Fruit fly (Drosophila melanogaster) whole organism, embryonic: ENCODE measurements around the gene Dlip1.
A peak's percentile ranks its signal among the peaks of the same experiment; 100 is the strongest.

Experiments
- B-H2 ChIP-seq: fragments of 200-800 bp; sonication (Bioruptor generic); optimal IDR thresholded peaks from 2 replicates; lab custom pipeline; 2018; ENCODE audit warnings: missing biosample characterization, mild to moderate bottlenecking, missing genetic modification characterization
- CG10267 ChIP-seq: fragments of 200-800 bp; sonication (Bioruptor generic); optimal IDR thresholded peaks from 2 replicates; lab custom pipeline; 2018; ENCODE audit warnings: missing biosample characterization, mild to moderate bottlenecking, missing genetic modification characterization, moderate library complexity
- CG10431 ChIP-seq: fragments of 200-800 bp; sonication (Bioruptor generic); optimal IDR thresholded peaks from 3 replicates; lab custom pipeline; 2018; ENCODE audit warnings: missing biosample characterization, mild to moderate bottlenecking, missing genetic modification characterization
- CG10959 ChIP-seq: fragments of 200-800 bp; sonication (Bioruptor generic); IDR thresholded peaks from 2 replicates; pipeline ENCODE4 v1.3.6; 2022; ENCODE audit warnings: missing biosample characterization, missing genetic modification characterization
- CG11456 ChIP-seq: fragments of 200-800 bp; sonication (Bioruptor generic); IDR thresholded peaks from 3 replicates; pipeline ENCODE4 v1.3.6; 2022; ENCODE audit warnings: missing biosample characterization, missing genetic modification characterization
- CG12071 ChIP-seq: fragments of 200-800 bp; sonication (Bioruptor generic); optimal IDR thresholded peaks from 3 replicates; lab custom pipeline; 2018; ENCODE audit warnings: missing biosample characterization, mild to moderate bottlenecking, missing genetic modification characterization
- CG12769 ChIP-seq: fragments of 200-800 bp; sonication (Bioruptor generic); optimal IDR thresholded peaks from 2 replicates; lab custom pipeline; 2019; ENCODE audit warnings: missing biosample characterization, mild to moderate bottlenecking, missing genetic modification characterization, moderate library complexity
- CG14441 ChIP-seq: fragments of 200-800 bp; sonication (Bioruptor generic); IDR thresholded peaks from 2 replicates; pipeline ENCODE4 v1.3.6; 2022; ENCODE audit warnings: missing biosample characterization, missing genetic modification characterization
- CG14667 ChIP-seq: fragments of 200-800 bp; sonication (Bioruptor generic); IDR thresholded peaks from 2 replicates; pipeline ENCODE4 v1.3.6; 2022; ENCODE audit warnings: missing biosample characterization, missing genetic modification characterization
- CG1529 ChIP-seq: fragments of 200-800 bp; sonication (Bioruptor generic); optimal IDR thresholded peaks from 3 replicates; lab custom pipeline; 2018; ENCODE audit warnings: missing biosample characterization, missing genetic modification characterization
- CG15514 ChIP-seq: fragments of 200-800 bp; sonication (Bioruptor generic); optimal IDR thresholded peaks from 3 replicates; lab custom pipeline; 2017; ENCODE audit warnings: missing biosample characterization, missing genetic modification characterization, mild to moderate bottlenecking, moderate library complexity, missing genetic modification reagents
- CG18011 ChIP-seq: fragments of 200-800 bp; sonication (Bioruptor generic); optimal IDR thresholded peaks from 2 replicates; lab custom pipeline; 2017; ENCODE audit warnings: missing biosample characterization, missing genetic modification characterization, mild to moderate bottlenecking, moderate library complexity, missing genotype
- CG18476 ChIP-seq: fragments of 200-800 bp; sonication (Bioruptor generic); optimal IDR thresholded peaks from 2 replicates; lab custom pipeline; 2016; ENCODE audit warnings: missing biosample characterization, mild to moderate bottlenecking, missing genetic modification characterization
- CG31365 ChIP-seq: fragments of 200-800 bp; sonication (Bioruptor generic); optimal IDR thresholded peaks from 2 replicates; lab custom pipeline; 2018; ENCODE audit warnings: missing biosample characterization, mild to moderate bottlenecking, missing genetic modification characterization
- CG31441 ChIP-seq: fragments of 200-800 bp; sonication (Bioruptor generic); IDR thresholded peaks from 2 replicates; pipeline ENCODE4 v1.3.6; 2022; ENCODE audit warnings: missing biosample characterization, missing genetic modification characterization
- CG33557 ChIP-seq: fragments of 200-800 bp; sonication (Bioruptor generic); optimal IDR thresholded peaks from 2 replicates; lab custom pipeline; 2019; ENCODE audit warnings: missing biosample characterization, mild to moderate bottlenecking, missing genetic modification characterization, moderate library complexity
- CG4328 ChIP-seq: fragments of 200-800 bp; sonication (Bioruptor generic); optimal IDR thresholded peaks from 3 replicates; lab custom pipeline; 2017; ENCODE audit warnings: missing biosample characterization, missing genetic modification reagents, missing genetic modification characterization
- CG6272 ChIP-seq: fragments of 200-800 bp; sonication (Bioruptor generic); IDR thresholded peaks from 2 replicates; pipeline ENCODE4 v1.3.6; 2022; ENCODE audit warnings: missing biosample characterization, missing genetic modification characterization
- CG6683 ChIP-seq: fragments of 200-800 bp; sonication (Bioruptor generic); optimal IDR thresholded peaks from 2 replicates; lab custom pipeline; 2017; ENCODE audit warnings: missing biosample characterization, mild to moderate bottlenecking, missing genetic modification characterization, missing genetic modification reagents
- CG6813 ChIP-seq: fragments of 200-800 bp; sonication (Bioruptor generic); optimal IDR thresholded peaks from 2 replicates; lab custom pipeline; 2017; ENCODE audit warnings: missing biosample characterization, missing genetic modification characterization, mild to moderate bottlenecking, moderate library complexity, missing genetic modification reagents
- CG7372 ChIP-seq: fragments of 200-800 bp; sonication (Bioruptor generic); IDR thresholded peaks from 2 replicates; pipeline ENCODE4 v1.3.6; 2022; ENCODE audit warnings: missing biosample characterization, missing genetic modification characterization
- CG7745 ChIP-seq: fragments of 200-800 bp; sonication (Bioruptor generic); optimal IDR thresholded peaks from 2 replicates; lab custom pipeline; 2018; ENCODE audit warnings: missing biosample characterization, mild to moderate bottlenecking, missing genetic modification characterization, moderate library complexity
- E2f2 ChIP-seq: fragments of 200-800 bp; sonication (Bioruptor generic); IDR thresholded peaks from 2 replicates; pipeline ENCODE4 v1.3.6; 2022; ENCODE audit warnings: missing biosample characterization, missing genetic modification characterization
- Ets65A ChIP-seq: fragments of 200-800 bp; sonication (Bioruptor generic); peaks from one replicate; lab custom pipeline; 2016; ENCODE audit warnings: missing biosample characterization, missing genetic modification characterization
- Fer2 ChIP-seq: fragments of 200-800 bp; sonication (Bioruptor generic); optimal IDR thresholded peaks from 2 replicates; lab custom pipeline; 2018; ENCODE audit warnings: missing biosample characterization, mild to moderate bottlenecking, missing genetic modification characterization, moderate library complexity
- H15 ChIP-seq: fragments of 200-800 bp; sonication (Bioruptor generic); IDR thresholded peaks from 3 replicates; pipeline ENCODE4 v1.3.6; 2022; ENCODE audit warnings: missing biosample characterization, missing genetic modification characterization
- HLH4C ChIP-seq: fragments of 200-800 bp; sonication (Bioruptor generic); IDR thresholded peaks from 3 replicates; pipeline ENCODE4 v1.3.6; 2022; ENCODE audit warnings: missing biosample characterization, missing genetic modification characterization; ENCODE audit not compliant: partially characterized antibody
- Neu2 ChIP-seq: fragments of 200-800 bp; sonication (Bioruptor generic); optimal IDR thresholded peaks from 3 replicates; lab custom pipeline; 2016; ENCODE audit warnings: missing biosample characterization, missing genetic modification characterization, borderline replicate concordance
- Nf-YA ChIP-seq: fragments of 200-800 bp; sonication (Bioruptor generic); IDR thresholded peaks from 2 replicates; pipeline ENCODE4 v1.3.6; 2022; ENCODE audit warnings: missing biosample characterization, missing genetic modification characterization
- Spps ChIP-seq: fragments of 200-800 bp; sonication (Bioruptor generic); optimal IDR thresholded peaks from 2 replicates; lab custom pipeline; 2018; ENCODE audit warnings: missing biosample characterization, mild to moderate bottlenecking, missing genetic modification characterization
- Sry-β ChIP-seq: fragments of 200-800 bp; sonication (Bioruptor generic); optimal IDR thresholded peaks from 2 replicates; lab custom pipeline; 2018; ENCODE audit warnings: missing biosample characterization, mild to moderate bottlenecking, missing genetic modification characterization, moderate library complexity
- aop ChIP-seq: fragments of 200-800 bp; sonication (Bioruptor generic); IDR thresholded peaks from 2 replicates; pipeline ENCODE4 v1.3.6; 2022; ENCODE audit warnings: missing biosample characterization, missing genetic modification characterization
- ap ChIP-seq: fragments of 200-800 bp; sonication (Bioruptor generic); IDR thresholded peaks from 2 replicates; pipeline ENCODE4 v1.3.6; 2022; ENCODE audit warnings: missing biosample characterization, missing genetic modification characterization
- chm ChIP-seq: fragments of 200-800 bp; sonication (Bioruptor generic); IDR thresholded peaks from 2 replicates; pipeline ENCODE4 v1.3.6; 2022; ENCODE audit warnings: missing biosample characterization, missing genetic modification characterization
- dimm ChIP-seq: fragments of 200-800 bp; sonication (Bioruptor generic); IDR thresholded peaks from 2 replicates; pipeline ENCODE4 v1.3.6; 2022; ENCODE audit warnings: missing biosample characterization, missing genetic modification characterization
- exex ChIP-seq: fragments of 200-800 bp; sonication (Bioruptor generic); optimal IDR thresholded peaks from 4 replicates; lab custom pipeline; 2018; ENCODE audit warnings: missing biosample characterization, mild to moderate bottlenecking, missing genetic modification characterization, moderate library complexity
- fd64A ChIP-seq: fragments of 200-800 bp; sonication (Bioruptor generic); optimal IDR thresholded peaks from 3 replicates; lab custom pipeline; 2018; ENCODE audit warnings: missing biosample characterization, mild to moderate bottlenecking, missing genetic modification characterization
- gfzf ChIP-seq: fragments of 200-800 bp; sonication (Bioruptor generic); optimal IDR thresholded peaks from 2 replicates; lab custom pipeline; 2016; ENCODE audit warnings: missing biosample characterization, mild to moderate bottlenecking, missing genetic modification characterization, moderate library complexity
- gro ChIP-seq: fragments of 200-800 bp; sonication (Bioruptor generic); optimal IDR thresholded peaks from 2 replicates; lab custom pipeline; 2016; ENCODE audit warnings: missing biosample characterization, missing genetic modification characterization
- her ChIP-seq: fragments of 200-800 bp; sonication (Bioruptor generic); optimal IDR thresholded peaks from 2 replicates; lab custom pipeline; 2016; ENCODE audit warnings: missing biosample characterization, missing genetic modification characterization
- lola ChIP-seq, 3 experiments: fragments of >200 bp in 2 of 3; fragments of 200-800 bp in 1 of 3; sonication (Bioruptor generic) in 1 of 3; optimal IDR thresholded peaks; 2 replicates each; lab custom pipeline; 2017 to 2019; ENCODE audit warnings: missing biosample characterization in 3 of 3, missing genetic modification characterization in 3 of 3, mild to moderate bottlenecking in 1 of 3, moderate library complexity in 1 of 3
- nerfin-1 ChIP-seq: fragments of 200-800 bp; sonication (Bioruptor generic); optimal IDR thresholded peaks from 3 replicates; lab custom pipeline; 2019; ENCODE audit warnings: missing biosample characterization, mild to moderate bottlenecking, missing genetic modification characterization, moderate library complexity
- nerfin-2 ChIP-seq: fragments of 200-800 bp; sonication (Bioruptor generic); IDR thresholded peaks from 2 replicates; pipeline ENCODE4 v1.3.6; 2022; ENCODE audit warnings: missing biosample characterization, missing genetic modification characterization; ENCODE audit not compliant: partially characterized antibody
- prd ChIP-seq, 3 experiments: fragments of >200 bp in 2 of 3; fragments of 200-800 bp in 1 of 3; sonication (Bioruptor generic) in 1 of 3; optimal IDR thresholded peaks in 2 of 3; IDR thresholded peaks in 1 of 3; 2 replicates in 2 of 3; 3 replicates in 1 of 3; pipeline versions ENCODE4 v1.3.6 to Lab custom; 2017 to 2022; ENCODE audit warnings: missing biosample characterization in 1 of 3, missing genetic modification characterization in 1 of 3
- schlank ChIP-seq: fragments of 200-800 bp; sonication (Bioruptor generic); optimal IDR thresholded peaks from 2 replicates; lab custom pipeline; 2018; ENCODE audit warnings: missing biosample characterization, mild to moderate bottlenecking, missing genetic modification characterization
- sna ChIP-seq: fragments of 200-800 bp; sonication (Bioruptor generic); IDR thresholded peaks from 2 replicates; pipeline ENCODE4 v1.3.6; 2022; ENCODE audit warnings: missing biosample characterization, missing genetic modification characterization; ENCODE audit not compliant: partially characterized antibody
- tap ChIP-seq: fragments of 200-800 bp; optimal IDR thresholded peaks from 3 replicates; lab custom pipeline; 2019; ENCODE audit warnings: missing biosample characterization, mild to moderate bottlenecking, missing genetic modification characterization, moderate library complexity
- unpg ChIP-seq: fragments of 200-800 bp; sonication (Bioruptor generic); optimal IDR thresholded peaks from 3 replicates; lab custom pipeline; 2018; ENCODE audit warnings: missing biosample characterization, mild to moderate bottlenecking, missing genetic modification characterization, moderate library complexity
- vnd ChIP-seq: fragments of 200-800 bp; sonication (Bioruptor generic); IDR thresholded peaks from 3 replicates; pipeline ENCODE4 v1.3.6; 2022; ENCODE audit warnings: missing biosample characterization, missing genetic modification characterization; ENCODE audit not compliant: partially characterized antibody

Gene Dlip1

dm6 chrX:9196362-9196761 lies 37.9 kb downstream of the Dlip1 start, which contains the start of gene CG12118 (continued):
- TF ChIP-seq aop (GFP tag; lab: Robert Waterston, UW) (no peak), CG6272 (GFP tag; lab: Robert Waterston, UW) (peak; percentile 80), chm (GFP tag; lab: Robert Waterston, UW) (peak; percentile 92), schlank (tag; lab: Kevin White, UChicago) (no peak), nerfin-2 (peak; percentile 89), Fer2 (tag; lab: Kevin White, UChicago) (peak; percentile 55), Neu2 (GFP tag; lab: Kevin White, UChicago) (no peak), gfzf (GFP tag; lab: Kevin White, UChicago) (no peak), CG18011 (GFP tag; lab: Kevin White, UChicago) (peak; percentile 62), unpg (GFP tag; lab: Kevin White, UChicago) (peak; percentile 81), Ets65A (peak; percentile 18), CG6813 (GFP tag; lab: Kevin White, UChicago) (peak; percentile 17), tap (tag; lab: Kevin White, UChicago) (peak; percentile 38), CG12769 (tag; lab: Kevin White, UChicago) (no peak), E2f2 (GFP tag; lab: Robert Waterston, UW) (peak; percentile 92), exex (peak; percentile 50), CG14667 (GFP tag; lab: Robert Waterston, UW) (peak; percentile 57; the same call in 1 of the 2 replicates), CG31365 (tag; lab: Kevin White, UChicago) (no peak), CG11456 (GFP tag; lab: Robert Waterston, UW) (peak; percentile 81), CG33557 (peak; percentile 64), CG1529 (peak; percentile 40), CG10267 (tag; lab: Kevin White, UChicago) (peak; percentile 81), CG15514 (peak; percentile 88), gro (GFP tag; lab: Kevin White, UChicago) (peak; percentile 15), CG14441 (GFP tag; lab: Robert Waterston, UW) (peak; percentile 78), CG12071 (GFP tag; lab: Kevin White, UChicago) (no peak), CG10431 (GFP tag; lab: Kevin White, UChicago) (no peak), CG7372 (GFP tag; lab: Robert Waterston, UW) (peak; percentile 77), vnd (GFP tag; lab: Robert Waterston, UW) (peak; percentile 94), CG31441 (GFP tag; lab: Robert Waterston, UW) (peak; percentile 72), CG18476 (GFP tag; lab: Kevin White, UChicago) (peak; percentile 73), Nf-YA (GFP tag; lab: Robert Waterston, UW) (peak; percentile 43; the same call in 1 of the 2 replicates), nerfin-1 (tag; lab: Kevin White, UChicago) (peak; percentile 59), B-H2 (GFP tag; lab: Kevin White, UChicago) (peak; percentile 81), H15 (GFP tag; lab: Robert Waterston, UW) (peak; percentile 71), Spps (peak; percentile 67), HLH4C (peak; percentile 90), CG6683 (GFP tag; lab: Kevin White, UChicago) (peak; percentile 45), ap (peak; percentile 61; the same call in 1 of the 2 replicates), CG4328 (GFP tag; lab: Kevin White, UChicago) (peak; percentile 45), fd64A (GFP tag; lab: Kevin White, UChicago) (no peak), lola (GFP tag; optimal IDR thresholded peaks at IDR 0.05; lab: Kevin White, UChicago) (peak in 1 of 3 experiments; percentile 75), dimm (GFP tag; lab: Robert Waterston, UW) (peak; percentile 39; the same call in 1 of the 2 replicates), CG7745 (tag; lab: Kevin White, UChicago) (no peak), her (GFP tag; lab: Kevin White, UChicago) (no peak), prd (optimal IDR thresholded peaks at IDR 0.05; lab: Kevin White, UChicago) (no peak), prd (GFP tag; IDR thresholded peaks at IDR 0.05; lab: Robert Waterston, UW) (peak; percentile 87), CG10959 (GFP tag; lab: Robert Waterston, UW) (peak; percentile 63), sna (GFP tag; lab: Robert Waterston, UW) (peak; percentile 95), Sry-β (GFP tag; lab: Kevin White, UChicago) (no peak)
